Worm (Caenorhabditis elegans) whole organism, L4 larva: ENCODE results near the gene mtp-18.
A peak's percentile ranks its signal among the peaks of the same experiment; 100 is the strongest.

ENCODE experiments used
- F26F4.8 ChIP-seq: fragments of 200-800 bp; sonication (Bioruptor generic); conservative IDR thresholded peaks from 2 replicates; pipeline ENCODE4 v1.3.6; 2022; ENCODE audit warnings: missing genetic modification characterization, missing compliant biosample characterization
- F49E8.2 ChIP-seq: sonication (generic microtip); optimal IDR thresholded peaks from 2 replicates; lab custom pipeline; 2016; ENCODE audit warnings: missing compliant biosample characterization, mild to moderate bottlenecking, missing genetic modification characterization, borderline replicate concordance
- R02D3.7 ChIP-seq: fragments of 150-350 bp; sonication (generic microtip); optimal IDR thresholded peaks from 3 replicates; lab custom pipeline; 2014; ENCODE audit warnings: missing biosample characterization, missing genetic modification characterization
- Y48G9A.11 ChIP-seq: fragments of 200-800 bp; sonication (Bioruptor generic); IDR thresholded peaks from 2 replicates; pipeline ENCODE4 v1.3.6; 2022; ENCODE audit warnings: missing genetic modification reagents, missing genetic modification characterization, missing compliant biosample characterization
- ZK337.2 ChIP-seq: fragments of 200-800 bp; sonication (Bioruptor generic); IDR thresholded peaks from 2 replicates; pipeline ENCODE4 v1.3.6; 2022; ENCODE audit warnings: missing genetic modification reagents, missing genetic modification characterization, missing compliant biosample characterization
- aha-1 ChIP-seq: fragments of 150-350 bp; peaks from one replicate; lab custom pipeline; 2014; ENCODE audit warnings: missing biosample characterization, missing genetic modification characterization
- ceh-28 ChIP-seq: fragments of 150-350 bp; optimal IDR thresholded peaks from 2 replicates; lab custom pipeline; 2014; ENCODE audit warnings: missing biosample characterization, missing genetic modification reagents, missing genetic modification characterization
- daf-19 ChIP-seq: fragments of 200-800 bp; sonication (Bioruptor generic); conservative IDR thresholded peaks from 2 replicates; pipeline ENCODE4 v1.3.6; 2022; ENCODE audit warnings: missing genetic modification characterization, missing compliant biosample characterization
- dmd-8 ChIP-seq: fragments of 200-800 bp; sonication (Bioruptor generic); IDR thresholded peaks from 2 replicates; pipeline ENCODE4 v1.3.6; 2022; ENCODE audit warnings: missing genetic modification characterization, missing compliant biosample characterization
- dmd-9 ChIP-seq: fragments of 200-800 bp; sonication (Bioruptor generic); IDR thresholded peaks from 2 replicates; pipeline ENCODE4 v1.3.6; 2022; ENCODE audit warnings: missing genetic modification reagents, missing genetic modification characterization, missing compliant biosample characterization
- duxl-1 ChIP-seq: sonication (generic microtip); optimal IDR thresholded peaks from 2 replicates; lab custom pipeline; 2016; ENCODE audit warnings: mild to moderate bottlenecking, missing genetic modification characterization, moderate library complexity, missing compliant biosample characterization; ENCODE audit not compliant: poor library complexity
- dve-1 ChIP-seq: sonication (generic microtip); optimal IDR thresholded peaks from 2 replicates; lab custom pipeline; 2017; ENCODE audit warnings: antibody characterized with exemption, mild to moderate bottlenecking, missing genetic modification characterization, missing compliant biosample characterization; ENCODE audit not compliant: insufficient read depth
- egl-43 ChIP-seq: fragments of 200-800 bp; sonication (Bioruptor generic); IDR thresholded peaks from 2 replicates; pipeline ENCODE4 v1.3.6; 2022; ENCODE audit warnings: missing genetic modification reagents, missing genetic modification characterization, missing compliant biosample characterization
- fos-1 ChIP-seq: fragments of 150-350 bp; optimal IDR thresholded peaks from 2 replicates; lab custom pipeline; 2014; ENCODE audit warnings: missing biosample characterization, missing genetic modification characterization
- hif-1 ChIP-seq, 2 experiments: sonication (generic microtip); optimal IDR thresholded peaks; 2 replicates each; lab custom pipeline; 2016 to 2017; ENCODE audit warnings: missing compliant biosample characterization in 2 of 2, missing genetic modification characterization in 2 of 2, missing genetic modification reagents in 2 of 2, missing genotype in 2 of 2, mild to moderate bottlenecking in 1 of 2
- hlh-11 ChIP-seq: fragments of 200-800 bp; sonication (Bioruptor generic); optimal IDR thresholded peaks from 2 replicates; lab custom pipeline; 2018; ENCODE audit warnings: mild to moderate bottlenecking, missing genetic modification characterization, missing compliant biosample characterization
- hlh-30 ChIP-seq: sonication (generic microtip); optimal IDR thresholded peaks from 2 replicates; lab custom pipeline; 2017; ENCODE audit warnings: antibody characterized with exemption, mild to moderate bottlenecking, missing genetic modification characterization, missing compliant biosample characterization; ENCODE audit not compliant: insufficient read depth
- jun-1 ChIP-seq: fragments of 150-350 bp; optimal IDR thresholded peaks from 2 replicates; lab custom pipeline; 2014; ENCODE audit warnings: missing biosample characterization, missing genetic modification reagents, missing genetic modification characterization
- lin-1 ChIP-seq: fragments of 200-800 bp; sonication (Bioruptor generic); IDR thresholded peaks from 2 replicates; pipeline ENCODE4 v1.3.6; 2022; ENCODE audit warnings: missing genetic modification reagents, missing genetic modification characterization, missing compliant biosample characterization
- lin-15B ChIP-seq: fragments of 150-350 bp; sonication (generic microtip); optimal IDR thresholded peaks from 3 replicates; lab custom pipeline; 2014; ENCODE audit warnings: missing biosample characterization, missing genetic modification characterization
- lin-38 ChIP-seq: fragments of 200-800 bp; sonication (Bioruptor generic); IDR thresholded peaks from 2 replicates; pipeline ENCODE4 v1.3.6; 2022; ENCODE audit warnings: missing genetic modification reagents, missing genetic modification characterization, missing compliant biosample characterization
- lin-39 ChIP-seq: fragments of 150-350 bp; optimal IDR thresholded peaks from 2 replicates; lab custom pipeline; 2014; ENCODE audit warnings: missing biosample characterization, missing genetic modification reagents, missing genetic modification characterization
- lir-3 ChIP-seq: sonication (generic microtip); optimal IDR thresholded peaks from 2 replicates; lab custom pipeline; 2016; ENCODE audit warnings: mild to moderate bottlenecking, missing genetic modification characterization, missing compliant biosample characterization
- lsy-2 ChIP-seq, 2 experiments: fragments of 150-350 bp in 1 of 2; sonication (generic microtip) in 1 of 2; optimal IDR thresholded peaks; 2 replicates each; lab custom pipeline; 2014 to 2017; ENCODE audit warnings: missing biosample characterization in 2 of 2, missing genetic modification characterization in 2 of 2
- madf-9 ChIP-seq: fragments of 200-800 bp; sonication (Bioruptor generic); conservative IDR thresholded peaks from 2 replicates; pipeline ENCODE4 v1.3.6; 2022; ENCODE audit warnings: missing genetic modification reagents, missing genetic modification characterization, missing compliant biosample characterization
- mdl-1 ChIP-seq, 2 experiments: fragments of 150-350 bp in 1 of 2; sonication (generic microtip) in 1 of 2; optimal IDR thresholded peaks; 2 replicates each; lab custom pipeline; 2014 to 2017; ENCODE audit warnings: missing biosample characterization in 2 of 2, missing genetic modification characterization in 2 of 2
- nhr-102 ChIP-seq: sonication (generic microtip); optimal IDR thresholded peaks from 2 replicates; lab custom pipeline; 2016; ENCODE audit warnings: mild to moderate bottlenecking, missing genetic modification characterization, moderate library complexity, missing compliant biosample characterization
- nhr-11 ChIP-seq: fragments of 150-350 bp; optimal IDR thresholded peaks from 2 replicates; lab custom pipeline; 2014; ENCODE audit warnings: missing biosample characterization, missing genetic modification characterization
- nhr-111 ChIP-seq: fragments of 200-800 bp; sonication (Bioruptor generic); optimal IDR thresholded peaks from 2 replicates; lab custom pipeline; 2018; ENCODE audit warnings: mild to moderate bottlenecking, missing genetic modification characterization, missing compliant biosample characterization
- nhr-25 ChIP-seq: sonication (generic microtip); optimal IDR thresholded peaks from 2 replicates; lab custom pipeline; 2017; ENCODE audit warnings: missing genetic modification characterization, mild to moderate bottlenecking, missing compliant biosample characterization, antibody characterized with exemption, moderate library complexity, borderline replicate concordance; ENCODE audit not compliant: insufficient read depth
- nhr-76 ChIP-seq: fragments of 150-350 bp; optimal IDR thresholded peaks from 2 replicates; lab custom pipeline; 2014; ENCODE audit warnings: missing biosample characterization, missing genetic modification characterization
- nhr-77 ChIP-seq: fragments of 150-350 bp; optimal IDR thresholded peaks from 2 replicates; lab custom pipeline; 2014; ENCODE audit warnings: missing biosample characterization, missing genetic modification characterization
- php-3 ChIP-seq: fragments of 200-800 bp; sonication (Bioruptor generic); IDR thresholded peaks from 2 replicates; pipeline ENCODE4 v1.3.6; 2022; ENCODE audit warnings: missing genetic modification reagents, missing genetic modification characterization, missing compliant biosample characterization
- pqm-1 ChIP-seq: sonication (generic microtip); optimal IDR thresholded peaks from 2 replicates; lab custom pipeline; 2017; ENCODE audit warnings: missing biosample characterization, missing genetic modification characterization
- saeg-2 ChIP-seq: fragments of 200-800 bp; sonication (Bioruptor generic); IDR thresholded peaks from 2 replicates; pipeline ENCODE4 v1.3.6; 2022; ENCODE audit warnings: missing genetic modification reagents, missing genetic modification characterization, missing compliant biosample characterization
- skn-1 ChIP-seq: fragments of 150-350 bp; optimal IDR thresholded peaks from 2 replicates; lab custom pipeline; 2014; ENCODE audit warnings: missing biosample characterization, missing genetic modification characterization
- spr-3 ChIP-seq: fragments of 200-800 bp; sonication (Bioruptor generic); optimal IDR thresholded peaks from 2 replicates; lab custom pipeline; 2018; ENCODE audit warnings: mild to moderate bottlenecking, missing genetic modification characterization, missing compliant biosample characterization
- tra-1 ChIP-seq: fragments of 200-800 bp; sonication (Bioruptor generic); IDR thresholded peaks from 2 replicates; pipeline ENCODE4 v1.3.6; 2022; ENCODE audit warnings: missing genetic modification reagents, missing genetic modification characterization, missing compliant biosample characterization
- unc-62 ChIP-seq, 3 experiments: fragments of 150-350 bp in 1 of 3; sonication (generic microtip); optimal IDR thresholded peaks in 2 of 3; peaks in 1 of 3; 1 replicate in 1 of 3; 2 replicates in 2 of 3; lab custom pipeline; 2014 to 2017; ENCODE audit warnings: missing biosample characterization in 3 of 3, missing genetic modification characterization in 3 of 3, missing genetic modification reagents in 3 of 3, missing genotype in 1 of 3
- vab-7 ChIP-seq: fragments of 200-800 bp; sonication (Bioruptor generic); IDR thresholded peaks from 2 replicates; pipeline ENCODE4 v1.3.6; 2022; ENCODE audit warnings: missing genetic modification reagents, missing genetic modification characterization, missing compliant biosample characterization
- zfp-2 ChIP-seq: sonication (generic microtip); optimal IDR thresholded peaks from 2 replicates; lab custom pipeline; 2016; ENCODE audit warnings: mild to moderate bottlenecking, missing genetic modification characterization, missing compliant biosample characterization
- zfp-3 ChIP-seq: fragments of 200-800 bp; sonication (Bioruptor generic); conservative IDR thresholded peaks from 2 replicates; pipeline ENCODE4 v1.3.6; 2022; ENCODE audit warnings: missing genetic modification reagents, missing genetic modification characterization, missing compliant biosample characterization
- zip-11 ChIP-seq: fragments of 200-800 bp; sonication (Bioruptor generic); IDR thresholded peaks from 2 replicates; pipeline ENCODE4 v1.3.6; 2022; ENCODE audit warnings: missing genetic modification characterization, missing compliant biosample characterization
- ztf-11 ChIP-seq: fragments of 150-350 bp; optimal IDR thresholded peaks from 2 replicates; lab custom pipeline; 2014; ENCODE audit warnings: missing biosample characterization, missing genetic modification characterization

Gene mtp-18

DNA sequence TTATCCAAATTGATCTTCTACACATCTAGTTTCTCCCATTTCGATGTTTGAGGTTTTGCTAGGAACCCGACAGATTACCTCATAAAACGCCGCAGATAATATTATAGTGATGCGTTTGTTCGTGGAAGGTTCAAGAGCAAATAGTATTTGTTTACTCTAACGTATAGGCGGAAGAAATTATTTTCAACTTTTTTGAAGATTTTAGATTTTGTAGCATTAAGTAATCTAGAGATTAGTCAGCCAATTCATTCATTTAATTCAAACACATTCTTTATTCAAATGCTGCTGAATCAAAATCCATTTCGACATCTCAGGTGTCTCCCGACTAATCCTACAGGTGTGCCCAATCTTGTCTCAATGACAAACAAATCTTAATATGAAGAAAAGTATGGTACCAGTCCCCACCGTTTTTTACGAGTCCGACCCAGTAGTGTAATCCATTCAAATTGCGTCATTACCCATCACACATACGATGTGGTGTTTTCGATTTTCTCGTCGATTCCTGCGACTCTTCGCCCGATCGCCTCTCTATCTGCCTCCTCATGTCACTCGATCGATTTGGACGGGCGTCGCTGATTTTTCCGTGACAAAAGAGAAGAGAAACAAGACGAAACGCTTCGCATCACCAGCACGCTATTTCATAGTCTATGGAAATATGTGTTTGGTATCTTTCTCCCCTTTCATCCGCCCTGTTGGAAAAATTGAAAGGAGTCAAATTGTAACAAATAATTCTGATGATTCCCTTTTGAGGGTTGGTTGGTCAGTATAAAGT lies 47.9 kb upstream of the mtp-18 start (continued):
- TF ChIP-seq nhr-111 (GFP tag; lab: Kevin White, UChicago) (no peak), nhr-76 (peak; percentile 42), php-3 (GFP tag; lab: Robert Waterston, UW) (peak; percentile 56; the same call in 1 of the 2 replicates), daf-19 (GFP tag; lab: Robert Waterston, UW) (no peak), dmd-8 (GFP tag; lab: Robert Waterston, UW) (0 out of 2 replicates have a peak, but pooled peaks have one; percentile 16), ZK337.2 (GFP tag; lab: Robert Waterston, UW) (no peak; the same call in 1 of the 2 replicates), zfp-2 (tag; lab: Kevin White, UChicago) (no peak), fos-1 (tag; lab: Kevin White, UChicago) (no peak), hlh-11 (tag; lab: Kevin White, UChicago) (peak; percentile 86), vab-7 (GFP tag; lab: Robert Waterston, UW) (no peak), zip-11 (GFP tag; lab: Robert Waterston, UW) (no peak), egl-43 (GFP tag; lab: Robert Waterston, UW) (0 out of 2 replicates have a peak, but pooled peaks have one; percentile 61), nhr-102 (peak; percentile 73), nhr-77 (tag; lab: Kevin White, UChicago) (no peak), hif-1 (tag; optimal IDR thresholded peaks at IDR 0.05; lab: Kevin White, UChicago) (peak in 1 of 2 experiments; percentile 90), duxl-1 (tag; lab: Kevin White, UChicago) (peak; percentile 79), ztf-11 (tag; lab: Kevin White, UChicago) (no peak), F26F4.8 (GFP tag; lab: Robert Waterston, UW) (no peak), zfp-3 (GFP tag; lab: Robert Waterston, UW) (peak; percentile 68), R02D3.7 (tag; lab: Kevin White, UChicago) (no peak), lin-39 (no peak), F49E8.2 (tag; lab: Kevin White, UChicago) (no peak), lin-15B (tag; lab: Kevin White, UChicago) (no peak), saeg-2 (GFP tag; lab: Robert Waterston, UW) (peak; percentile 61; the same call in 1 of the 2 replicates), nhr-11 (tag; lab: Kevin White, UChicago) (peak; percentile 48), hlh-30 (tag; lab: Kevin White, UChicago) (peak; percentile 78), spr-3 (GFP tag; lab: Kevin White, UChicago) (peak; percentile 43), mdl-1 (tag; optimal IDR thresholded peaks at IDR 0.05; lab: Kevin White, UChicago) (peak in 1 of 2 experiments; percentile 62), madf-9 (GFP tag; lab: Robert Waterston, UW) (0 out of 2 replicates have a peak, but pooled peaks have one; percentile 14), skn-1 (tag; lab: Kevin White, UChicago) (no peak), ceh-28 (tag; lab: Kevin White, UChicago) (peak; percentile 66), unc-62 (GFP tag; optimal IDR thresholded peaks at IDR 0.05 in 1 of 2; lab: Kevin White, UChicago) (peak in 1 of 2 experiments; percentile 83), unc-62 (tag; optimal IDR thresholded peaks at IDR 0.05; lab: Kevin White, UChicago) (no peak), tra-1 (GFP tag; lab: Robert Waterston, UW) (peak; percentile 53; the same call in 1 of the 2 replicates), lin-38 (GFP tag; lab: Robert Waterston, UW) (peak; percentile 25), lin-1 (no peak), dmd-9 (GFP tag; lab: Robert Waterston, UW) (no peak), jun-1 (tag; lab: Kevin White, UChicago) (peak; percentile 25), lsy-2 (tag; optimal IDR thresholded peaks at IDR 0.05; lab: Kevin White, UChicago) (peak; percentile 1 to 46), aha-1 (tag; lab: Kevin White, UChicago) (peak; percentile 95), dve-1 (tag; lab: Kevin White, UChicago) (peak; percentile 53), pqm-1 (tag; lab: Kevin White, UChicago) (no peak), Y48G9A.11 (GFP tag; lab: Robert Waterston, UW) (0 out of 2 replicates have a peak, but pooled peaks have one; percentile 28), lir-3 (tag; lab: Kevin White, UChicago) (peak; percentile 23), nhr-25 (tag; lab: Kevin White, UChicago) (peak; percentile 54)
